Worm (Caenorhabditis elegans) whole organism, young adult: Measurements from ENCODE around the gene tre-2.

Source experiments
- K12H6.12 ChIP-seq: fragments of 200-800 bp; sonication (Bioruptor generic); optimal IDR thresholded peaks from 2 replicates; lab custom pipeline; 2018; ENCODE audit warnings: mild to moderate bottlenecking, missing genetic modification characterization, missing compliant biosample characterization
- T07F8.4 ChIP-seq: sonication (generic microtip); optimal IDR thresholded peaks from 2 replicates; lab custom pipeline; 2016; ENCODE audit warnings: mild to moderate bottlenecking, missing genetic modification characterization, moderate library complexity, missing compliant biosample characterization
- chd-7 ChIP-seq: sonication (generic microtip); optimal IDR thresholded peaks from 2 replicates; lab custom pipeline; 2016; ENCODE audit warnings: mild to moderate bottlenecking, missing genetic modification characterization, moderate library complexity, missing compliant biosample characterization
- nfya-1 ChIP-seq: sonication (generic microtip); optimal IDR thresholded peaks from 2 replicates; lab custom pipeline; 2017; ENCODE audit warnings: antibody characterized with exemption, missing compliant biosample characterization, missing genetic modification characterization, borderline replicate concordance; ENCODE audit not compliant: insufficient read depth
- ztf-28 ChIP-seq: fragments of 200-800 bp; sonication (Bioruptor generic); IDR thresholded peaks from 2 replicates; pipeline ENCODE4 v1.3.6; 2022; ENCODE audit warnings: missing genetic modification reagents, missing genetic modification characterization, missing compliant biosample characterization

DNA sequence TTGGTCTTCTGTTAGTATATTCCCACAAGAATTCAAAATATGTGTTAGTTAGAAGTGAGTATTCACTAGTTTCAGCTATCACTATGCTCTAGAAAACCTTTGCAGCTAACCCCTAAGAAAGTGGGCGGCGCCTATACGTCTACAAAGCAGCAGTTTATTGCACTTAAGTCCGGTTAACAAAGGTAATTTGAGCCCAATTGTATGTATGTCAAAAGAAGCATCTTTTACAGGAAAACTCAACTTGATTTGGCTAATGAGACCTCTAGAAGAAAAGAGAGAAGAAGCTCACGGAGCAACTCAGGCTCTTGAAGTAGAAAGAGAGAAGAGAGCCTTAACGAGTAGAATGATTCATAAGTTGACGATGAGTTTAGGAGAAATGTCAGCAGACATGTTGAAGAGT lies 30.5 kb downstream of the tre-2 start:
- TF ChIP-seq T07F8.4: no peak
- TF ChIP-seq K12H6.12: no peak
- TF ChIP-seq ztf-28 (GFP tag; lab: Robert Waterston, UW): no peak
- TF ChIP-seq nfya-1 (tag; lab: Kevin White, UChicago): no peak
- TF ChIP-seq chd-7 (tag; lab: Kevin White, UChicago): no peak
